Worm (Caenorhabditis elegans) whole organism, late embryonic: ENCODE measurements around the gene T20F7.1.

ENCODE experiments used
- ceh-30 ChIP-seq: fragments of 150-350 bp; optimal IDR thresholded peaks from 2 replicates; lab custom pipeline; 2014; ENCODE audit warnings: missing biosample characterization, missing genetic modification characterization
- odd-2 ChIP-seq: sonication (generic microtip); optimal IDR thresholded peaks from 2 replicates; lab custom pipeline; 2017; ENCODE audit warnings: antibody characterized with exemption, mild to moderate bottlenecking, missing genetic modification characterization, missing compliant biosample characterization
- pag-3 ChIP-seq: sonication (generic microtip); optimal IDR thresholded peaks from 2 replicates; lab custom pipeline; 2016; ENCODE audit warnings: missing compliant biosample characterization, missing genetic modification characterization, borderline replicate concordance

DNA sequence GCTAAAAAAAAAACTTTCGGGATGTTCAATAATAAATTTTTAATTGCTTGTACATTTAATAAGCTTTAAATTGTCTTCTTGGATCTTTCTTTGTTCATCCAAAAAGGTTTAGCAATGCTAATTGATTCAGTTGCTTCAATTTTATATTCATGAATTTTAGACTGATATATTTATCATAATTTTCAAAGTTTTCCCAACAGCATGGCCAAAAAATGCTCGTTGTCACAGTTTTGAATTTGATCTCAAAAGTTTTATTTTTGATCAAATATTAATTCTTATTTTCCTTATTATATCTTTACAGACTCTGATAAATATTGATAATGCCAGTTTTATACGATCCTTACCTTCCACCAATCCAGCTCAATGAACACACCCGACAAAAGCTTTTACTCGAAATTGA is 48.8 kb downstream of the T20F7.1 start, which contains the start of gene fbxb-114:
- TF ChIP-seq pag-3 (no peak), ceh-30 (no peak), odd-2 (no peak)
